Fruit fly (Drosophila melanogaster): Measurements from ENCODE around the gene Oseg2.

Gene Oseg2

dm6 chr3L:2253962-2254662 lies 24.7 kb downstream of the Oseg2 start:
- TF ChIP-seq CG8478 (optimal IDR thresholded peaks at IDR 0.05): no peak
- TF ChIP-seq psq (optimal IDR thresholded peaks at IDR 0.05): no peak
- no peak for TF ChIP-seq usp (GFP tag; optimal IDR thresholded peaks at IDR 0.05)
- TF ChIP-seq pan (optimal IDR thresholded peaks at IDR 0.05): no peak
- TF ChIP-seq EcR (GFP tag; optimal IDR thresholded peaks at IDR 0.05): no peak
- TF ChIP-seq Dll (optimal IDR thresholded peaks at IDR 0.05): no peak

dm6 chr3L:2255775-2256174 lies 26.3 kb downstream of the Oseg2 start:
- no peak for TF ChIP-seq usp (GFP tag; optimal IDR thresholded peaks at IDR 0.05)
- no peak for TF ChIP-seq pan (optimal IDR thresholded peaks at IDR 0.05)
- TF ChIP-seq EcR (GFP tag; optimal IDR thresholded peaks at IDR 0.05): no peak
- TF ChIP-seq CG8478 (optimal IDR thresholded peaks at IDR 0.05): no peak
- no peak for TF ChIP-seq psq (optimal IDR thresholded peaks at IDR 0.05)
- no peak for TF ChIP-seq Dll (optimal IDR thresholded peaks at IDR 0.05)

- no peak for TF ChIP-seq pan (optimal IDR thresholded peaks at IDR 0.05)
- TF ChIP-seq EcR (GFP tag; optimal IDR thresholded peaks at IDR 0.05): no peak
- TF ChIP-seq CG8478 (optimal IDR thresholded peaks at IDR 0.05): no peak
- no peak for TF ChIP-seq psq (optimal IDR thresholded peaks at IDR 0.05)
- no peak for TF ChIP-seq usp (GFP tag; optimal IDR thresholded peaks at IDR 0.05)
Measured at dm6 chr3L:2256422-2257172, 27.2 kb downstream of the Oseg2 start.

- TF ChIP-seq CG8478 (optimal IDR thresholded peaks at IDR 0.05) (no peak), Dll (optimal IDR thresholded peaks at IDR 0.05) (no peak), usp (GFP tag; optimal IDR thresholded peaks at IDR 0.05) (no peak), EcR (GFP tag; optimal IDR thresholded peaks at IDR 0.05) (no peak), psq (optimal IDR thresholded peaks at IDR 0.05) (no peak), pan (optimal IDR thresholded peaks at IDR 0.05) (no peak)
Measured at dm6 chr3L:2257412-2257862, 28.0 kb downstream of the Oseg2 start, which contains the start of the genes CG1275 and Elp5. Gene CG1275 (minus strand): TSS chr3L:2257423. Gene Elp5 (plus strand): TSS chr3L:2257456.

- TF ChIP-seq pan (optimal IDR thresholded peaks at IDR 0.05): no peak
- no peak for TF ChIP-seq CG8478 (optimal IDR thresholded peaks at IDR 0.05)
- TF ChIP-seq Dll (optimal IDR thresholded peaks at IDR 0.05): no peak
- no peak for TF ChIP-seq usp (GFP tag; optimal IDR thresholded peaks at IDR 0.05)
- no peak for TF ChIP-seq psq (optimal IDR thresholded peaks at IDR 0.05)
- no peak for TF ChIP-seq EcR (GFP tag; optimal IDR thresholded peaks at IDR 0.05)
Measured at dm6 chr3L:2261282-2261681, 31.8 kb downstream of the Oseg2 start.

- TF ChIP-seq pan (optimal IDR thresholded peaks at IDR 0.05) (no peak), EcR (GFP tag; optimal IDR thresholded peaks at IDR 0.05) (no peak), psq (optimal IDR thresholded peaks at IDR 0.05) (no peak), CG8478 (optimal IDR thresholded peaks at IDR 0.05) (no peak), Dll (optimal IDR thresholded peaks at IDR 0.05) (no peak), usp (GFP tag; optimal IDR thresholded peaks at IDR 0.05) (no peak)
Measured at dm6 chr3L:2262515-2262944, 33.1 kb downstream of the Oseg2 start, which contains the start of the genes oxt and CG13807. Gene oxt (minus strand): TSS chr3L:2262664. Gene CG13807 (plus strand): TSS chr3L:2262919.

dm6 chr3L:2265692-2266444 lies 36.4 kb downstream of the Oseg2 start, which contains the start of the genes ecd and CG13806:
Gene ecd (minus strand): TSS chr3L:2265857.
Gene CG13806 (plus strand): TSS chr3L:2266394.
- no peak for TF ChIP-seq psq (optimal IDR thresholded peaks at IDR 0.05)
- TF ChIP-seq pan (optimal IDR thresholded peaks at IDR 0.05): no peak
- no peak for TF ChIP-seq CG8478 (optimal IDR thresholded peaks at IDR 0.05)
- TF ChIP-seq Dll (optimal IDR thresholded peaks at IDR 0.05): no peak
- no peak for TF ChIP-seq usp (GFP tag; optimal IDR thresholded peaks at IDR 0.05)
- no peak for TF ChIP-seq EcR (GFP tag; optimal IDR thresholded peaks at IDR 0.05)

dm6 chr3L:2267558-2267957 lies 38.1 kb downstream of the Oseg2 start, which contains the start of gene obst-I:
Gene obst-I (plus strand): TSS chr3L:2267858.
- TF ChIP-seq CG8478 (optimal IDR thresholded peaks at IDR 0.05): no peak
- TF ChIP-seq pan (optimal IDR thresholded peaks at IDR 0.05): no peak
- TF ChIP-seq EcR (GFP tag; optimal IDR thresholded peaks at IDR 0.05): no peak
- no peak for TF ChIP-seq Dll (optimal IDR thresholded peaks at IDR 0.05)
- TF ChIP-seq psq (optimal IDR thresholded peaks at IDR 0.05): no peak

- TF ChIP-seq Dll (optimal IDR thresholded peaks at IDR 0.05): no peak
- no peak for TF ChIP-seq usp (GFP tag; optimal IDR thresholded peaks at IDR 0.05)
- no peak for TF ChIP-seq psq (optimal IDR thresholded peaks at IDR 0.05)
- TF ChIP-seq pan (optimal IDR thresholded peaks at IDR 0.05): no peak
Measured at dm6 chr3L:2268525-2268924, 39.1 kb downstream of the Oseg2 start, which contains the start of gene CG32302. Gene CG32302 (plus strand): TSS chr3L:2268825.

dm6 chr3L:2272669-2273068 lies 43.2 kb downstream of the Oseg2 start, which contains the start of gene yellow-g:
Gene yellow-g (minus strand): TSS chr3L:2272769.
- no peak for TF ChIP-seq usp (GFP tag; optimal IDR thresholded peaks at IDR 0.05)
- TF ChIP-seq EcR (GFP tag; optimal IDR thresholded peaks at IDR 0.05): no peak
- TF ChIP-seq psq (optimal IDR thresholded peaks at IDR 0.05): no peak
- no peak for TF ChIP-seq Dll (optimal IDR thresholded peaks at IDR 0.05)

- TF ChIP-seq CG8478 (optimal IDR thresholded peaks at IDR 0.05): no peak
Measured at dm6 chr3L:2273392-2273791, 43.9 kb downstream of the Oseg2 start.

Measured in whole organism.